Fruit fly (Drosophila melanogaster): ENCODE results near the gene Ent1.

Gene Ent1

dm6 chr2L:378815-379440 is 21.3 kb upstream of the Ent1 start:
- TF ChIP-seq Mio (GFP tag; optimal IDR thresholded peaks at IDR 0.05) (no peak), Abd-B (GFP tag; optimal IDR thresholded peaks at IDR 0.05) (no peak), Myc (optimal IDR thresholded peaks at IDR 0.05) (no peak), jim (GFP tag; optimal IDR thresholded peaks at IDR 0.05) (no peak), CG9705 (GFP tag; optimal IDR thresholded peaks at IDR 0.05) (no peak), Rel (GFP tag; optimal IDR thresholded peaks at IDR 0.05) (no peak), Rel (tag; optimal IDR thresholded peaks at IDR 0.05) (no peak), sv (GFP tag; optimal IDR thresholded peaks at IDR 0.05) (no peak), Jra (GFP tag; optimal IDR thresholded peaks at IDR 0.05) (no peak), usp (GFP tag; optimal IDR thresholded peaks at IDR 0.05) (no peak), dmrt93B (GFP tag; optimal IDR thresholded peaks at IDR 0.05) (no peak)

DNA sequence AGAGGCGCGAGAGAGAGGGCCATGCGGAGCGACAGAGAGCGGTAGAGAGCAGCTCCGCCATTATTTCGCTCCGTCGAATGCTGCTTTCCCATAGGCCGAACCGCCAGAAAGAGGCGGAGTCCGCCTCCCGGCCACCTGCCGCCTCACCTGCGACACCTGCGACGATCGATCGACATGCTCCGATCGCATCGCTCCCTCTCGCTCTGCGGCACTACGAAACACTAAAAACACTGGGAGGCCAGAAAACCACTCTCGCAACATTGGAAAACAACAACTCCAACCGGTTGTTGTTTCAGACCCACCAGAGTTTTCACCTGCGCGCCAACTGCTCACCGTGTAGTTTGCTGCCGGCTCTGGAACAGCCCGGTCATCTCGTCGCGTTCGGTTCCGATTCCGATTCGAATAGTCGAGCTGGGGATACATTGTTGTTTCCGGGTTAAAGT is 20.1 kb upstream of the Ent1 start, which contains the start of gene al:
Gene al, plus strand, starts transcription at position 333 of the 443 bp plus-strand sequence.
- TF ChIP-seq HLH106 (tag; optimal IDR thresholded peaks at IDR 0.05), result no peak
- TF ChIP-seq dmrt93B (GFP tag; optimal IDR thresholded peaks at IDR 0.05), result no peak
- TF ChIP-seq CrebA (GFP tag; optimal IDR thresholded peaks at IDR 0.05; ENCODE audit: borderline replicate concordance), result no peak
- no peak for TF ChIP-seq GATAd (GFP tag; optimal IDR thresholded peaks at IDR 0.05)
- TF ChIP-seq psq (GFP tag; optimal IDR thresholded peaks at IDR 0.05), result peak; percentile 12
- no peak for TF ChIP-seq N (GFP tag; optimal IDR thresholded peaks at IDR 0.05)
- no peak for TF ChIP-seq Hr78 (GFP tag; optimal IDR thresholded peaks at IDR 0.05)
- TF ChIP-seq br (GFP tag; optimal IDR thresholded peaks at IDR 0.05), result no peak
- no peak for TF ChIP-seq tai (GFP tag; optimal IDR thresholded peaks at IDR 0.05)
- no peak for TF ChIP-seq Hr83 (GFP tag; optimal IDR thresholded peaks at IDR 0.05; ENCODE audit: poor library complexity, severe bottlenecking)
- TF ChIP-seq fru (GFP tag; optimal IDR thresholded peaks at IDR 0.05), result no peak
- no peak for TF ChIP-seq Abd-B (GFP tag; optimal IDR thresholded peaks at IDR 0.05)
- TF ChIP-seq CG32264 (GFP tag; optimal IDR thresholded peaks at IDR 0.05), result no peak
- no peak for TF ChIP-seq CG9705 (GFP tag; optimal IDR thresholded peaks at IDR 0.05)
- no peak for TF ChIP-seq lola (GFP tag; optimal IDR thresholded peaks at IDR 0.05)
- no peak for TF ChIP-seq ey (GFP tag; optimal IDR thresholded peaks at IDR 0.05)
- TF ChIP-seq h (GFP tag; optimal IDR thresholded peaks at IDR 0.05), result peak; percentile 8
- TF ChIP-seq Rel (GFP tag; optimal IDR thresholded peaks at IDR 0.05), result no peak
- TF ChIP-seq Rel (tag; optimal IDR thresholded peaks at IDR 0.05), result no peak
- TF ChIP-seq pan (optimal IDR thresholded peaks at IDR 0.05), result no peak
- no peak for TF ChIP-seq woc (GFP tag; optimal IDR thresholded peaks at IDR 0.05)
- TF ChIP-seq dsf (GFP tag; optimal IDR thresholded peaks at IDR 0.05; ENCODE audit: borderline replicate concordance), result no peak
- TF ChIP-seq Jra (GFP tag; optimal IDR thresholded peaks at IDR 0.05), result no peak
- peak; percentile 68 for TF ChIP-seq Vsx2 (GFP tag; optimal IDR thresholded peaks at IDR 0.05; ENCODE audit: partially characterized antibody)
- no peak for TF ChIP-seq Dfd (GFP tag; optimal IDR thresholded peaks at IDR 0.05)
- no peak for TF ChIP-seq usp (GFP tag; optimal IDR thresholded peaks at IDR 0.05)
- no peak for TF ChIP-seq jim (GFP tag; optimal IDR thresholded peaks at IDR 0.05)
- peak; percentile 47 to 60 for TF ChIP-seq dl (GFP tag; optimal IDR thresholded peaks at IDR 0.05; ENCODE audit: insufficient read depth in 1 of 2, partially characterized antibody in 2 of 2)
- TF ChIP-seq Dif (GFP tag; optimal IDR thresholded peaks at IDR 0.05; ENCODE audit: partially characterized antibody), result peak; percentile 76
- TF ChIP-seq Sp1 (GFP tag; optimal IDR thresholded peaks at IDR 0.05), result no peak

dm6 chr2L:371747-372146 is 14.1 kb upstream of the Ent1 start:
- TF ChIP-seq CG32264 (GFP tag; optimal IDR thresholded peaks at IDR 0.05), result no peak
- TF ChIP-seq foxo (GFP tag; optimal IDR thresholded peaks at IDR 0.05), result no peak
- TF ChIP-seq pan (optimal IDR thresholded peaks at IDR 0.05), result no peak
- no peak for TF ChIP-seq Myc (optimal IDR thresholded peaks at IDR 0.05)
- TF ChIP-seq tai (GFP tag; optimal IDR thresholded peaks at IDR 0.05), result no peak
- TF ChIP-seq rgr (GFP tag; optimal IDR thresholded peaks at IDR 0.05), result no peak
- no peak for TF ChIP-seq Dif (GFP tag; optimal IDR thresholded peaks at IDR 0.05; ENCODE audit: partially characterized antibody)
- TF ChIP-seq Sp1 (GFP tag; optimal IDR thresholded peaks at IDR 0.05), result no peak

dm6 chr2L:369811-370210 is 12.1 kb upstream of the Ent1 start:
- no peak for TF ChIP-seq br (GFP tag; optimal IDR thresholded peaks at IDR 0.05)
- no peak for TF ChIP-seq jim (GFP tag; optimal IDR thresholded peaks at IDR 0.05)
- no peak for TF ChIP-seq foxo (GFP tag; optimal IDR thresholded peaks at IDR 0.05)
- no peak for TF ChIP-seq lola (GFP tag; optimal IDR thresholded peaks at IDR 0.05)
- no peak for TF ChIP-seq OdsH (GFP tag; optimal IDR thresholded peaks at IDR 0.05)
- TF ChIP-seq woc (GFP tag; optimal IDR thresholded peaks at IDR 0.05), result no peak
- no peak for TF ChIP-seq Hr83 (GFP tag; optimal IDR thresholded peaks at IDR 0.05; ENCODE audit: poor library complexity, severe bottlenecking)
- no peak for TF ChIP-seq sage (GFP tag; optimal IDR thresholded peaks at IDR 0.05)
- TF ChIP-seq N (GFP tag; optimal IDR thresholded peaks at IDR 0.05), result no peak
- TF ChIP-seq Dfd (GFP tag; optimal IDR thresholded peaks at IDR 0.05), result no peak
- no peak for TF ChIP-seq Rel (GFP tag; optimal IDR thresholded peaks at IDR 0.05)
- TF ChIP-seq Rel (tag; optimal IDR thresholded peaks at IDR 0.05), result no peak
- no peak for TF ChIP-seq usp (GFP tag; optimal IDR thresholded peaks at IDR 0.05)
- no peak for TF ChIP-seq Abd-B (GFP tag; optimal IDR thresholded peaks at IDR 0.05)
- no peak for TF ChIP-seq Jra (GFP tag; optimal IDR thresholded peaks at IDR 0.05)
- TF ChIP-seq dmrt93B (GFP tag; optimal IDR thresholded peaks at IDR 0.05), result no peak
- no peak for TF ChIP-seq dl (GFP tag; optimal IDR thresholded peaks at IDR 0.05; ENCODE audit: insufficient read depth in 1 of 2, partially characterized antibody in 2 of 2)

Data from whole organism, wandering third instar larva.